Worm (Caenorhabditis elegans): ENCODE measurements around the gene C06B8.7.

Gene C06B8.7

DNA sequence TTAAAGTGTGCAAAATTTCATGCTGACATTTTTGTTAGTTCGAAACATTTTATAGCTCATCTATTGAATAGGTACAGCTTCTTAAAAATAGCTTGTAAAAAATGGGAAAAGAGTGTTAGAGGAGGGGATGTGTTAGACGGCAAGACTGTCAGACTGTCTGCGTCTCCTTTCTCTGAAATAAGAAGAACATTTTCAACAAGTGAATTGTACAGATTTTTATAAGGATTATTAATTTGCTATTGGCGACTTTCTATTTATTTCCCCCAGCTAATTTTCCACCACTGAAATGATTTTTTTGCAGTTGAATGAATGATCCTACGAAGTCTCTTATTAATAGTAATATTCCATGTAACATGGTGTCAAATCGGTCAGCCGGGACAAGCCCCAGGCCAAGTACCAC is at the start of gene C06B8.7:
TSS of gene C06B8.7 (plus strand) at position 301 of the 400 bp plus-strand sequence.
- no peak for TF ChIP-seq unc-62 (GFP tag; optimal IDR thresholded peaks at IDR 0.05)

DNA sequence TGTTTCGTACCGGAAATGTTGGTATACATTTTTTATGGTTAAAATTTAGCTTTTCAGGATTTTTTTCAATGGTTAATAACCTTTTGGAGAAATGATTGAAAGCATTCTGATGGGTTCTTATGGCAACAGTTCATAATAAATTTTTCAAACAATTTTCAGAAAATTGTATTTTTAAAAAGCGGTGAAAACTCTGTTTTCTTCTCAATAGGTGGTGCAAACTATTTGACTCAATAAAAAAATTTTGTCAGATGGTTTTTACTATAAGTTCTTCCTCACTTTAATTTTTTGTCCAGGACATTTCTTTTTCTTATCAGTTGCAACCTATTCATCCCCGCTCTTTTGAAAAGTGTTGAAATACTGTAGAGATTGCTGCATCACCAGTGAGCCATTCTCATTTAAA is 49.7 kb upstream of the C06B8.7 start, which contains the start of gene T26H5.14:
TSS of gene T26H5.14 (plus strand) at position 301 of the 400 bp plus-strand sequence.
- no peak for TF ChIP-seq unc-62 (GFP tag; optimal IDR thresholded peaks at IDR 0.05)

- no peak for TF ChIP-seq unc-62 (GFP tag; optimal IDR thresholded peaks at IDR 0.05)
Measured at ce11 chrV:15451421-15451820, 47.1 kb upstream of the C06B8.7 start, which contains the start of gene srw-33. TSS of gene srw-33 (minus strand) at chrV:15451521.

DNA sequence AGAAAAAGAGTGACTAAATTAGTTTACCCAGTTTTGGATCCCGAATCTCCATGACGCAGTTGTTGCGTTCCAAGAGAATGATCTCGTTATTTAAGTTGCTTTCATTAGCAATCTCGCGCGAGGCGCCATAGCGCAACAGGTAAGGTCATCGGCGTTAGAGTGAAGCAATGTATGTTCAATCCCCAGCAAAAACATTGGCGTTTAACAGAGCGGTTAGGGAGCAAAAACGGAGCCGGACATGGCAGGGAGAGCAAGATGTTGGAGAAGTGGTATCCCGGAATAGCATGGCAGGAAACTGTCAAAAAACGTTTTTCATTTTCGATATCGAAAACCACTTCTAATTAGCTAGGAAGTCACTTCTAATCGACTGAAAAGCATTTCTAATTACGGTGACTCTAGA is 44.2 kb upstream of the C06B8.7 start:
- no peak for TF ChIP-seq unc-62 (GFP tag; optimal IDR thresholded peaks at IDR 0.05)

DNA sequence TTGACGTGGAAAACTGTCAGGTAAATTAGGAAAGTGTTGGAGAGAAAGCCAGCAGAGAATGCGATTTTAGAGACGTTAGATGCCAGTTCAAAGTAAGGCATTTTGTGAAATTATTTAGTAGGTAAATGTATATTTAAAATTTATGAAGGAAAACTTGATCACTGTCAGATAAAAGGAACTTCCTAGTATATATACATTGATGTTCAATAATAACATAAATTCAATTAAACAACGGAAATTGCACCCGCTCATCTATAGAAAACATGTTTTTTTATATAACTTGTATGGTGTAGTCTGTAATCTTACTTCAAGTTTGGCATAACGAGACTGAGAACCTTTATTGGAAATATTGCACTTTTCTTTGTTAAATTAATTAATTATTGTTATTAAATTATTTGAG is 39.4 kb upstream of the C06B8.7 start, which contains the start of gene str-71:
TSS of gene str-71 (minus strand) at position 101 of the 400 bp plus-strand sequence.
- no peak for TF ChIP-seq unc-62 (GFP tag; optimal IDR thresholded peaks at IDR 0.05)

DNA sequence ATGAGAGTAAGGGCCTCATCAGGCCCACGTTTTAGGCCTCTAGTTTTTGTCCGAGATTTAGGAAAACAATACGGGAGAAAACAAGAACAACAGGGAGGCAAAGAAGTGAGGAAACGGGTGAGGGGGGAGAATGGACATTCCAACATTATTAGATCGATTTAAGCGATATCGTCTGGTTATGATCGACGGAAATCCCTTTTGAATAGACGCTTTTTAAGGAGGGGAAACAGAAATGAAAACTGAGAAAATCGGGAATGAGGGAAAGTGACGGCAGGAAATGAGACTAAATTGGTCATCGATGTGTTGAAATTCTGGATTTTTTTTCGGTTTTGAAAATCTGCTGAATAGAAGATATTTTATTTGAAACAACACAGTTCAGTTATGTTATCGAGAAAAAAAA is 34.1 kb upstream of the C06B8.7 start, which contains the start of gene rocf-1:
TSS of gene rocf-1 (minus strand) at position 101 of the 400 bp plus-strand sequence.
- TF ChIP-seq unc-62 (GFP tag; optimal IDR thresholded peaks at IDR 0.05), result no peak

DNA sequence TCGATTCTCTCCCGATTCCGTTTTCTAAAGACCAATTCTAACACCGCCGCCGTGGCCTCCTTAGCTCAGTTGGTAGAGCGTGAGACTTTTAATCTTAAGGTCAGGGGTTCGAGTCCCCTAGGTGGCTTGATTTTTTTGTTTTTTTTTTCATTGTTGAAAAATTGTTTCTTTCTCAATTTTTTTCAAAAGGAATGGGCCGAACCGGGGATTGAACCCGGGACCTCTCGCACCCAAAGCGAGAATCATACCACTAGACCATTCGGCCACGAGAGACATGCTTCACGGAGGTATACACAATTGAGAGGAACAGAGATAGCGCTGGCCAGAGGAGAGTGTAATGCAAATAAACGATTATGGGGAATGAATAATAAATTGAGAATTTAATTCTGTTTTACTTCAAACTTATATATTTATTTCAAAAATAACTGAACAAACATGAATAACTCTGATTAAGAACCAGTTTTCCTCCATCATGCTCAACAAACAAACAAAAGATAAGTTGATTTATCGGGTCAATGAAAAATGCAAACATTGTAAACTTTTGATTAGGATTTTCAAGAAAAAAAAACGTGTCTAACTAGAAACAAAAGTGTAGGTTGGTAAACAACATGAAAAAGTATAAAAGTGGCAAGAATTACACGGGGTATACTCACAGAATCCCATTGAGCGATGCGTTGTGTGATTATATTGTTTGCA is 33.4 kb upstream of the C06B8.7 start, which contains the start of gene pqn-71:
TSS of gene pqn-71 (plus strand) at position 646 of the 696 bp plus-strand sequence.
- TF ChIP-seq unc-62 (GFP tag; optimal IDR thresholded peaks at IDR 0.05), result no peak

DNA sequence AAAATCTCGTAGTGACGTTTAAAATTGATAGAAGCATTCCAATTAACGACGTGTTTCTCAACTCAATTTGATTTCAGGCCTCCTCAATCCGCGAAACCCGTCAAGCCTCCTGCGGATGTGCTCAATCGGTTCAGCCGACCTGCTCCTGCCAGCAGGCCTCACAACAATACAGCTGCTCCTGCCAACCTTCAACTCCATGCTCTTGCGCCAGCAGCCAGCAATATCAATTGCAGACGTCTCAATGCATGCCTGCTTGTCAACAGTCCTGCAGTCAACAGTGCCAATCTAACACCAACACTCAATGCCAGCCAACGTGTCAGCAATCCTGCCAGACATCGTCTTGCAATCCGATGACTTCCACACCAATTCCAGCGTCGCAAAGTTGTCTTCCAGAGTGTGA is 32.5 kb upstream of the C06B8.7 start:
- TF ChIP-seq unc-62 (GFP tag; optimal IDR thresholded peaks at IDR 0.05), result no peak

- no peak for TF ChIP-seq unc-62 (GFP tag; optimal IDR thresholded peaks at IDR 0.05)
Measured at ce11 chrV:15466719-15467118, 31.8 kb upstream of the C06B8.7 start.

ce11 chrV:15471029-15471428 is 27.5 kb upstream of the C06B8.7 start, which contains the start of gene dpf-1:
TSS of gene dpf-1 (plus strand) at chrV:15471329.
- TF ChIP-seq unc-62 (GFP tag; optimal IDR thresholded peaks at IDR 0.05), result no peak

DNA sequence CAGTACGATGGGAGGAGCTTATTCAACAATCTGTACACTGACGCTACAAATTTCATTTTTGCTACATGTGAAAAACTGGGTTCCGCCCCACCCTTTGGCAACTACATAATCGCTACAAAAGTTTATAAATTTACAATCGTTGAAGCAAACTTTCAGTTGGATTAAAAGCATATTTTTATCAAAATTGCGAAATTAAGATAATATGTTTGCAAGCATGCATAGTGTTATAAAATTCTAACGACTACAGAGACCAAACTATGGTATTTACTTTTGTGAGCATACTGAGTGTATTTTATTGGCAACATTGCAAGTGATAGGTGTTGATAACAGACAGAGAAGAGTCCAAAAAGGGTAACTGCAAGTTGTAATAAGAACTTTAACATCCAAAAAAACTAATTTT is 19.9 kb upstream of the C06B8.7 start, which contains the start of gene C06B8.2:
TSS of gene C06B8.2 (minus strand) at position 153 of the 400 bp plus-strand sequence.
- no peak for TF ChIP-seq unc-62 (GFP tag; optimal IDR thresholded peaks at IDR 0.05)

DNA sequence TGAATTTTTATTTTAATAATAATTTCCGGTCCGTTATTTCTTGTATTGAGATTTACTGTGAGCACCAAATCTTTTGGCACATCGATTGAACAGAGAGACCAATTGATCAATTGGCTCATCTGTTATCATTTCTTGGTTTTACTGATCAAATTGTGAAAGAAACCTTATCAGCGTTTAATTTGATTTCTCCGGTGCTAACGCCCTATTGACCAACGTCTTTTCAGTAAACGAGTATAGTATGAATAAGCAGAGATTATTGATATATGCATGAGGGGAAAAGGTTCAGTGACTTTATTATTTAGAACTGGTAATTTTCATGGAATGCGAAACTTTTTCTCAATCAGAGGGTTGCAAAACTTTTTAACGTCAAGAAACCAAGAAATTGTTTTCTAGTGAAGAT is 19.4 kb upstream of the C06B8.7 start:
- TF ChIP-seq unc-62 (GFP tag; optimal IDR thresholded peaks at IDR 0.05), result no peak

DNA sequence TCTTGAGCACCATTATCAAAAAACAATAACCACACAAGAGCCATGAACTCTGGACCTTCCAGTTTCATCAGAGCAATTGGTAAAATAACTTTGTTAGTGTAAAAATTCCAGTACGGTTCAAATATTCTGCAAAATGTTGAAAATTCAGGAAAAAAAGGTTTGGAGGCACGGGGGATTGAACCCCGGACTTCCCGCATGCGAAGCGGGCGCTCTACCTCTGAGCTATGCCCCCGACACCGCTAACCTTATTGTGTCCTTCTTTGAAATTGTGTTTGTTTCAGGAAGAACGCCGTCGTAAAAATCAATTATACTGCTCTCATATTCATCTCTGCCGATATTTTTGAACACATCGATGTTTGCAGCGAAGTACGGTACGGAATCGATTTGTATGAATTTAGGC is 18.7 kb upstream of the C06B8.7 start:
- no peak for TF ChIP-seq unc-62 (GFP tag; optimal IDR thresholded peaks at IDR 0.05)

ce11 chrV:15480505-15481075 is 17.9 kb upstream of the C06B8.7 start:
- no peak for TF ChIP-seq unc-62 (GFP tag; optimal IDR thresholded peaks at IDR 0.05)

- TF ChIP-seq unc-62 (GFP tag; optimal IDR thresholded peaks at IDR 0.05), result no peak
Measured at ce11 chrV:15481374-15481773, 17.2 kb upstream of the C06B8.7 start, which contains the start of gene nhr-150. TSS of gene nhr-150 (minus strand) at chrV:15481465.

DNA sequence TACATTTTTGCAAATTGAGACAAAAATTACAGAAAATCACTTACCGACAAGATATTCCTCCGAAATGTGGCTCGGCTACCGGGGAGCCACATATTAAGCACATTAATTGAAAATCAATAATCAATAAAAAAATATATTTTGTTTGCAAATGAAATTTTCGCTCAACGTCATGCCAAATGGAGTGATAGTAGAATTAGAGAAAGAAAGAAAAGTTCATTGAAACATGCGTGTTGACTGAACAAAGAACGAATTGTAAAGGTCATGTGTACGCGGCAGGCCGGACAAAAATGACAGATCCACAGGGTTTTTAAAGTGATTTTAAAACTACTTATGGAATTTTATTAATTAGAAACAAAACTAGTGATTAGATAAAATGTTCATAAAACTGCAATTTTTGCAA is 15.0 kb upstream of the C06B8.7 start:
- TF ChIP-seq unc-62 (GFP tag; optimal IDR thresholded peaks at IDR 0.05), result no peak

DNA sequence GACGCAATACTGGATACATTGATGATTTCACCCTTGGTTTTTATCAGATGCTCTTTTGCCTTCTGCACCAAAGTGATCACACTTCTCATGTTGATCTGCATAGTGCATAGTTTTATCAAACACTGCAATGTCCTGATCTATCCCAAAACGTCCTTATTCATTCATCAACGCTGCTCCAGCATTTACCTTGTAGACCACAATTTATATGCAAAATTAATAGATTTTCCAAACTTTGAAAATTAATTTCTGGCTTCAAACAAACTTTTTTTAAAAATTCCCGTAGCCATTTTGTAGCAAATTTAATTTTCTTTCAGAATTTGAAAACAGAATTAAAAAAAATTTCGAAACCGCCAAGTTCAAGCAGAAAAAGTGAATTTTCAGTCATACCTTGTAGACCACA is 14.0 kb upstream of the C06B8.7 start, which contains the start of gene C06B8.3:
TSS of gene C06B8.3 (minus strand) at position 101 of the 400 bp plus-strand sequence.
- no peak for TF ChIP-seq unc-62 (GFP tag; optimal IDR thresholded peaks at IDR 0.05)
